Worm (Caenorhabditis elegans) whole organism, L4 larva: Measurements from ENCODE around the gene cpr-3.
"Not testable (repeated sequence)": the region's sequence is repeated elsewhere in the genome, so short reads cannot be mapped to it uniquely, and the experiment has no call there.

ENCODE experiments used
- F26F4.8 ChIP-seq: fragments of 200-800 bp; sonication (Bioruptor generic); conservative IDR thresholded peaks from 2 replicates; pipeline ENCODE4 v1.3.6; 2022; ENCODE audit warnings: missing genetic modification characterization, missing compliant biosample characterization
- F37D6.2 ChIP-seq: sonication (generic microtip); optimal IDR thresholded peaks from 2 replicates; lab custom pipeline; 2016; ENCODE audit warnings: mild to moderate bottlenecking, missing genetic modification characterization, missing compliant biosample characterization
- Y5F2A.4 ChIP-seq: fragments of 200-800 bp; sonication (Bioruptor generic); optimal IDR thresholded peaks from 2 replicates; lab custom pipeline; 2018; ENCODE audit warnings: mild to moderate bottlenecking, missing genetic modification characterization, missing compliant biosample characterization
- ZK337.2 ChIP-seq: fragments of 200-800 bp; sonication (Bioruptor generic); IDR thresholded peaks from 2 replicates; pipeline ENCODE4 v1.3.6; 2022; ENCODE audit warnings: missing genetic modification reagents, missing genetic modification characterization, missing compliant biosample characterization
- aha-1 ChIP-seq: fragments of 150-350 bp; peaks from one replicate; lab custom pipeline; 2014; ENCODE audit warnings: missing biosample characterization, missing genetic modification characterization
- aly-2 ChIP-seq: sonication (generic microtip); optimal IDR thresholded peaks from 2 replicates; lab custom pipeline; 2018; ENCODE audit warnings: missing biosample characterization, missing genetic modification characterization
- ama-1 ChIP-seq: fragments of 150-350 bp; optimal IDR thresholded peaks from 2 replicates; lab custom pipeline; 2014; ENCODE audit warnings: inconsistent platforms, mixed read lengths
- ceh-28 ChIP-seq: fragments of 150-350 bp; optimal IDR thresholded peaks from 2 replicates; lab custom pipeline; 2014; ENCODE audit warnings: missing biosample characterization, missing genetic modification reagents, missing genetic modification characterization
- dpl-1 ChIP-seq: fragments of 150-350 bp; optimal IDR thresholded peaks from 2 replicates; lab custom pipeline; 2014; ENCODE audit warnings: missing biosample characterization, missing genetic modification reagents, missing genetic modification characterization
- dve-1 ChIP-seq: sonication (generic microtip); optimal IDR thresholded peaks from 2 replicates; lab custom pipeline; 2017; ENCODE audit warnings: antibody characterized with exemption, mild to moderate bottlenecking, missing genetic modification characterization, missing compliant biosample characterization; ENCODE audit not compliant: insufficient read depth
- egl-27 ChIP-seq: sonication (generic microtip); optimal IDR thresholded peaks from 3 replicates; lab custom pipeline; 2017; ENCODE audit warnings: missing biosample characterization, missing genetic modification reagents, missing genetic modification characterization
- fkh-10 ChIP-seq: fragments of 150-350 bp; optimal IDR thresholded peaks from 2 replicates; lab custom pipeline; 2014; ENCODE audit warnings: missing biosample characterization, missing genetic modification reagents, missing genetic modification characterization
- gei-8 ChIP-seq: fragments of 200-800 bp; sonication (Bioruptor generic); optimal IDR thresholded peaks from 2 replicates; lab custom pipeline; 2018; ENCODE audit warnings: mild to moderate bottlenecking, missing genetic modification characterization, missing compliant biosample characterization
- jun-1 ChIP-seq: fragments of 150-350 bp; optimal IDR thresholded peaks from 2 replicates; lab custom pipeline; 2014; ENCODE audit warnings: missing biosample characterization, missing genetic modification reagents, missing genetic modification characterization
- lin-29 ChIP-seq: fragments of 200-800 bp; sonication (Bioruptor generic); IDR thresholded peaks from 2 replicates; pipeline ENCODE4 v1.3.6; 2022; ENCODE audit warnings: missing genetic modification reagents, missing genetic modification characterization, missing compliant biosample characterization
- nhr-10 ChIP-seq: fragments of 150-350 bp; optimal IDR thresholded peaks from 2 replicates; lab custom pipeline; 2014; ENCODE audit warnings: missing biosample characterization, missing genetic modification characterization
- nhr-11 ChIP-seq: fragments of 150-350 bp; optimal IDR thresholded peaks from 2 replicates; lab custom pipeline; 2014; ENCODE audit warnings: missing biosample characterization, missing genetic modification characterization
- pha-4 ChIP-seq, 2 experiments: fragments of 150-350 bp in 1 of 2; fragments of 200-800 bp in 1 of 2; sonication (Bioruptor generic) in 1 of 2; IDR thresholded peaks in 1 of 2; optimal IDR thresholded peaks in 1 of 2; 2 replicates each; pipeline versions ENCODE4 v1.3.6 to Lab custom; 2014 to 2022; ENCODE audit warnings: missing genetic modification characterization in 2 of 2, missing genetic modification reagents in 2 of 2, missing biosample characterization in 1 of 2, missing compliant biosample characterization in 1 of 2
- set-16 ChIP-seq: fragments of 200-800 bp; sonication (Bioruptor generic); IDR thresholded peaks from 2 replicates; pipeline ENCODE4 v1.3.6; 2022; ENCODE audit warnings: missing genetic modification reagents, missing genetic modification characterization, missing compliant biosample characterization
- zip-2 ChIP-seq: fragments of 150-350 bp; optimal IDR thresholded peaks from 2 replicates; lab custom pipeline; 2014; ENCODE audit warnings: missing biosample characterization, missing genetic modification characterization

Gene cpr-3

ce11 chrV:15256669-15257068 lies 41.8 kb downstream of the cpr-3 start, which contains the start of gene srsx-39:
srsx-39 (minus strand) TSS chrV:15256769.
- not testable (repeated sequence) for TF ChIP-seq jun-1 (tag; lab: Kevin White, UChicago); Y5F2A.4 (GFP tag; lab: Kevin White, UChicago); F26F4.8 (GFP tag; lab: Robert Waterston, UW)

DNA sequence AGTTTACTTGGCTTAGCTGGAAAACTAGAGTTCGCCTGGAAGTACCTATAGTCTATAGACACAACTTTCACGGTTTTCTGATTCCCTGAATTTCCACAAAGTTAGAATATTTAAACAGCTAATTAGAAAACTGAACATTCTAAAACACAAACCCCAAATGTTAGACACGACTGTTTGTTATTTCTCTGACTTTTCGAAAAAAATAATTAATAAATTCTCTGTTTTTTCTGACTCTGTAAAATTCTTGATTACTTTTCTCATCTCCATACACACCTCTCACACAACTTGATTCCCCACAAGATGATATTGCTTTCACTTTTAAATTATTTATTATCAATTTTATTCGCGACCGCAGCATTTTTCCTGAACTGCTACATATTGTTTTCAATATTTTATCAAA lies 45.0 kb downstream of the cpr-3 start, which contains the start of gene srbc-75:
Gene srbc-75, plus strand, starts transcription at position 301 of the 400 bp plus-strand sequence.
- TF ChIP-seq aha-1 (tag; lab: Kevin White, UChicago) (peak; percentile 54), set-16 (no peak)
- TF ChIP-seq, all 104 proteins: peak for 1

DNA sequence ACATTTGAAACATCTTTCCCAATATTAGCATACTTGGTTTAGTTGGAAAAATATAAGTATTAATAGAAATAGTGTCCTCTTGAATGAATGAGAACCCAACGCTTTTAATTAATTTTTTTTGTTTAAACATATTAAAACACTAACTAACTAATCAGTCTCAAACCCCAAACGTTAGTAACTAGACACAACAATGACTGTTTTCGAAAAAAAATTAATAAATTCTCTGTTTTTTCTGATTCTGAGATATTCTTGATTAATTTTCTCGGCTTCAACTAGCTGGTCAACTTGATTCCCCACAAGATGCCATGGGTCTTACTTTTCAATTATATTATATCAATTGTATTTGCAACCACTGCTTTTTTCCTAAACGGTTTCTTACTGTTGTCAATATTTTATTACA lies 46.4 kb downstream of the cpr-3 start, which contains the start of gene srbc-76:
Gene srbc-76, plus strand, starts transcription at position 301 of the 400 bp plus-strand sequence.
- TF ChIP-seq egl-27 (tag; lab: Kevin White, UChicago) (no peak), lin-29 (GFP tag; lab: Robert Waterston, UW) (no peak), ZK337.2 (no peak), fkh-10 (GFP tag; lab: Kevin White, UChicago) (no peak), nhr-11 (no peak), gei-8 (no peak), nhr-10 (tag; lab: Kevin White, UChicago) (no peak), ama-1 (lab: Kevin White, UChicago) (no peak), aly-2 (tag; lab: Kevin White, UChicago) (no peak), dve-1 (no peak), pha-4 (GFP tag; IDR thresholded peaks at IDR 0.05; lab: Robert Waterston, UW) (no peak), pha-4 (tag; optimal IDR thresholded peaks at IDR 0.05; lab: Kevin White, UChicago) (no peak), zip-2 (tag; lab: Kevin White, UChicago) (no peak)

- not testable (repeated sequence) for TF ChIP-seq dpl-1 (GFP tag; lab: Kevin White, UChicago); ceh-28 (tag; lab: Kevin White, UChicago); F37D6.2 (tag; lab: Kevin White, UChicago)
Observed at ce11 chrV:15250304-15250703, 48.2 kb downstream of the cpr-3 start, which contains the start of gene srd-28. srd-28 (plus strand) TSS chrV:15250604.
